Fruit fly (Drosophila melanogaster): ENCODE data around the gene Decay.
A peak's percentile ranks its signal among the peaks of the same experiment; 100 is the strongest.

Decay gene

dm6 chr3R:16541293-16541692 lies 40.4 kb upstream of the Decay start:
- no peak for TF ChIP-seq Sox102F (GFP tag; optimal IDR thresholded peaks at IDR 0.05)
- peak; percentile 93 for TF ChIP-seq dsx (GFP tag; optimal IDR thresholded peaks at IDR 0.05; ENCODE audit: poor library complexity, severe bottlenecking)

- no peak for TF ChIP-seq ss (GFP tag; optimal IDR thresholded peaks at IDR 0.05)
- no peak for TF ChIP-seq Lpt (GFP tag; optimal IDR thresholded peaks at IDR 0.05)
- no peak for TF ChIP-seq Sox102F (GFP tag; optimal IDR thresholded peaks at IDR 0.05)
- no peak for TF ChIP-seq net (GFP tag; optimal IDR thresholded peaks at IDR 0.05)
- TF ChIP-seq Blimp-1 (GFP tag; optimal IDR thresholded peaks at IDR 0.05): no peak
Observed at dm6 chr3R:16538862-16539437, 38.1 kb upstream of the Decay start.

dm6 chr3R:16537307-16537706 lies 36.5 kb upstream of the Decay start:
- TF ChIP-seq Eip93F (GFP tag; optimal IDR thresholded peaks at IDR 0.05) (no peak), CG3919 (GFP tag; optimal IDR thresholded peaks at IDR 0.05) (no peak), CG3032 (tag; optimal IDR thresholded peaks at IDR 0.05) (no peak), dac (GFP tag; optimal IDR thresholded peaks at IDR 0.05) (no peak), salr (GFP tag; optimal IDR thresholded peaks at IDR 0.05) (no peak), Hr38 (GFP tag; optimal IDR thresholded peaks at IDR 0.05) (no peak), Sox15 (GFP tag; optimal IDR thresholded peaks at IDR 0.05) (no peak), acj6 (GFP tag; optimal IDR thresholded peaks at IDR 0.05) (no peak), Lpt (GFP tag; optimal IDR thresholded peaks at IDR 0.05) (no peak), Hr39 (GFP tag; optimal IDR thresholded peaks at IDR 0.05) (no peak), Gug (GFP tag; IDR thresholded peaks at IDR 0.05) (no peak), CG10631 (GFP tag; optimal IDR thresholded peaks at IDR 0.05) (no peak), CG10669 (GFP tag; optimal IDR thresholded peaks at IDR 0.05) (no peak)

- TF ChIP-seq CG1621 (tag; optimal IDR thresholded peaks at IDR 0.05): peak; percentile 27
- peak; percentile 20 for TF ChIP-seq svp (GFP tag)
- peak in 1 of 2 experiments; percentile 21 for TF ChIP-seq ss (GFP tag; optimal IDR thresholded peaks at IDR 0.05)
- no peak for TF ChIP-seq fkh (GFP tag; optimal IDR thresholded peaks at IDR 0.05)
- TF ChIP-seq dsx (GFP tag; optimal IDR thresholded peaks at IDR 0.05; ENCODE audit: poor library complexity, severe bottlenecking): peak; percentile 43
Observed at dm6 chr3R:16533749-16534304, 33.0 kb upstream of the Decay start.

dm6 chr3R:16530424-16530823 lies 29.6 kb upstream of the Decay start:
- no peak for TF ChIP-seq CG11294 (GFP tag; IDR thresholded peaks at IDR 0.05)
- no peak for TF ChIP-seq fd85E (GFP tag; optimal IDR thresholded peaks at IDR 0.05)
- TF ChIP-seq CG34406 (GFP tag; optimal IDR thresholded peaks at IDR 0.05): no peak
- no peak for TF ChIP-seq achi (GFP tag; optimal IDR thresholded peaks at IDR 0.05)
- TF ChIP-seq acj6 (GFP tag; optimal IDR thresholded peaks at IDR 0.05): no peak
- no peak for TF ChIP-seq CG32006 (GFP tag; optimal IDR thresholded peaks at IDR 0.05)
- no peak for TF ChIP-seq CG10669 (GFP tag; optimal IDR thresholded peaks at IDR 0.05)
- TF ChIP-seq CG4318 (GFP tag; optimal IDR thresholded peaks at IDR 0.05): no peak
- no peak for TF ChIP-seq topi (GFP tag; optimal IDR thresholded peaks at IDR 0.05)
- no peak for TF ChIP-seq fkh (GFP tag; optimal IDR thresholded peaks at IDR 0.05)
- no peak for TF ChIP-seq OdsH (GFP tag; optimal IDR thresholded peaks at IDR 0.05)
- TF ChIP-seq svp (GFP tag): no peak
- TF ChIP-seq CG7368 (GFP tag; optimal IDR thresholded peaks at IDR 0.05): no peak
- TF ChIP-seq Hr38 (GFP tag; optimal IDR thresholded peaks at IDR 0.05): no peak
- TF ChIP-seq CG31627 (GFP tag; optimal IDR thresholded peaks at IDR 0.05): no peak

- TF ChIP-seq dac (GFP tag; optimal IDR thresholded peaks at IDR 0.05): no peak
- TF ChIP-seq CG6854 (GFP tag; optimal IDR thresholded peaks at IDR 0.05): no peak
- TF ChIP-seq Gug (GFP tag; IDR thresholded peaks at IDR 0.05): no peak
- no peak for TF ChIP-seq Blimp-1 (GFP tag; optimal IDR thresholded peaks at IDR 0.05)
- TF ChIP-seq Sox14 (GFP tag; optimal IDR thresholded peaks at IDR 0.05): no peak
- TF ChIP-seq CG15336 (GFP tag; IDR thresholded peaks at IDR 0.05): no peak
- TF ChIP-seq CG31627 (GFP tag; optimal IDR thresholded peaks at IDR 0.05): no peak
- no peak for TF ChIP-seq spab (GFP tag; optimal IDR thresholded peaks at IDR 0.05)
- no peak for TF ChIP-seq Sox102F (GFP tag; optimal IDR thresholded peaks at IDR 0.05)
- TF ChIP-seq CG11762 (GFP tag; optimal IDR thresholded peaks at IDR 0.05; ENCODE audit: insufficient read depth): no peak
- no peak for TF ChIP-seq net (GFP tag; optimal IDR thresholded peaks at IDR 0.05)
- TF ChIP-seq Eip78C (GFP tag): no peak
- TF ChIP-seq CG16779 (tag; optimal IDR thresholded peaks at IDR 0.05): no peak
- TF ChIP-seq acj6 (GFP tag; optimal IDR thresholded peaks at IDR 0.05): no peak
- no peak for TF ChIP-seq cyc (GFP tag; optimal IDR thresholded peaks at IDR 0.05)
- no peak for TF ChIP-seq CG8319 (GFP tag; optimal IDR thresholded peaks at IDR 0.05)
Observed at dm6 chr3R:16528429-16528828, 27.6 kb upstream of the Decay start.

Measured in whole organism, prepupa.